Worm (Caenorhabditis elegans) whole organism, L2 larva: ENCODE data around the gene str-15.

Experiments used
- blmp-1 ChIP-seq: sonication (generic microtip); optimal IDR thresholded peaks from 2 replicates; lab custom pipeline; 2017; ENCODE audit warnings: missing genetic modification characterization, mild to moderate bottlenecking, missing compliant biosample characterization, antibody characterized with exemption, moderate library complexity; ENCODE audit not compliant: insufficient read depth
- unc-39 ChIP-seq: fragments of 150-350 bp; optimal IDR thresholded peaks from 2 replicates; lab custom pipeline; 2014; ENCODE audit warnings: missing biosample characterization, missing genetic modification characterization

ce11 chrV:16479275-16479674 is 20.7 kb upstream of the str-15 start, which contains the start of gene T08G3.11:
- TF ChIP-seq blmp-1 (tag; lab: Kevin White, UChicago) = no peak
- no peak for TF ChIP-seq unc-39
